Worm (Caenorhabditis elegans) whole organism, L4/young adult: ENCODE data around the gene Y49G5B.1.

Experiments
- W03F9.2 ChIP-seq: fragments of 150-350 bp; optimal IDR thresholded peaks from 2 replicates; lab custom pipeline; 2014; ENCODE audit warnings: missing biosample characterization, missing genetic modification characterization
- dao-5 ChIP-seq: sonication (generic microtip); optimal IDR thresholded peaks from 2 replicates; lab custom pipeline; 2016; ENCODE audit warnings: missing genotype, missing genetic modification characterization, moderate library complexity, missing compliant biosample characterization
- him-1 ChIP-seq: sonication (generic microtip); optimal IDR thresholded peaks from 2 replicates; lab custom pipeline; 2016; ENCODE audit warnings: missing genotype, missing genetic modification reagents, missing genetic modification characterization, missing compliant biosample characterization

Y49G5B.1 gene

DNA sequence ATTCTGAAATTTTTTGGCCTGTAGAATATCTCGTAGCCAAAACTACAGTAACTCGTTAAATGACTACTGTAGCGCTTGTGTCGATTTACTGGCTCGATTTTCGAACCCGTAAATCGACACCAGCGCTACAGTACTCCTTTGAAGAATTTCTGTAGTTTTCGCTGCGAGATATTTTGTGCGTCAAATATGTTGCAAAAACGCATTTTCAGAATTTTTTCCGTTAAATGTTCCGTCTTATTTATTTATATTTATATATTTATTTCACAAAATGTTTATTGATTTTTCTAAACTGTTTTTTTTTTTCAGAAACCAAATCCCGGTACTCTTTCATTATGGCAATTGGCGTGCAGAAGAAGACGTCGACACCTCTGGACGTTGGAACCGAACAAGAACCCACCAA lies 50.6 kb downstream of the Y49G5B.1 start, which contains the start of gene natc-2:
Gene natc-2 (plus strand): TSS at position 301 of the 400 bp plus-strand sequence.
- TF ChIP-seq W03F9.2 (no peak), dao-5 (no peak), him-1 (tag; lab: Kevin White, UChicago) (no peak)

ce11 chrV:5274974-5275373 lies 51.8 kb downstream of the Y49G5B.1 start:
- no peak for TF ChIP-seq dao-5
- peak; percentile 36 for TF ChIP-seq W03F9.2

ce11 chrV:5275426-5276007 lies 52.4 kb downstream of the Y49G5B.1 start:
- TF ChIP-seq dao-5: no peak

DNA sequence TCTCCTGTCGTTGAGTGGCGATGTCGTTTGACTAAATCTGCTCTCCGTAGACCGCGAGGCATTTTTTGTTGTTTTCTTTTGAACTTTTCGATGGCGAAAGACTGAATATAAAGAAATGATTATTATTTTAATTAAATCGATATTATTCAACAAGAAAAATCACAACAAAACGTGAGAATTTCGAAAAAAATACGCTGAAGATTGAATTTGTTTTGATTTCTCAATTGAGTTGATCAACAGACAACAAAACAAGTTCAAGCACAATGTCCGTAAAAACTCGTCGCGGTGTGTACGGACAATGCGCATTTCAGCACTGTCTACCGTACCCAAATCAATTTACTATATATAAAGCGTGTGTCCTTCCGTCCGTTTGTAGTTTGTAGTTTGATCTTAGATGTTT lies 54.8 kb downstream of the Y49G5B.1 start, which contains the start of gene B0238.9:
Gene B0238.9 (minus strand): TSS at position 101 of the 400 bp plus-strand sequence.
- no peak for TF ChIP-seq dao-5
- TF ChIP-seq him-1 (tag; lab: Kevin White, UChicago): no peak
- TF ChIP-seq W03F9.2: no peak
